Fruit fly (Drosophila melanogaster): ENCODE measurements around the gene PH4alphaNE1.

PH4alphaNE1 gene

dm6 chr3R:30450690-30451343, 49.3 kb downstream of the PH4alphaNE1 start:
- 0 out of 3 replicates have a peak, but pooled peaks have one; percentile 4 for TF ChIP-seq CG11695 (GFP tag; IDR thresholded peaks at IDR 0.05)
- TF ChIP-seq da (GFP tag; optimal IDR thresholded peaks at IDR 0.05): no peak
- no peak for TF ChIP-seq sob (GFP tag; IDR thresholded peaks at IDR 0.05)
- TF ChIP-seq grn (GFP tag; optimal IDR thresholded peaks at IDR 0.05): no peak
- TF ChIP-seq h (optimal IDR thresholded peaks at IDR 0.05): no peak
- no peak for TF ChIP-seq oc (tag; optimal IDR thresholded peaks at IDR 0.05)
- peak in 1 of 2 experiments; percentile 1 for TF ChIP-seq Pdp1 (GFP tag; optimal IDR thresholded peaks at IDR 0.05)
- TF ChIP-seq CG6791 (GFP tag; IDR thresholded peaks at IDR 0.05; ENCODE audit: partially characterized antibody): no peak
- no peak for TF ChIP-seq Oaz (GFP tag; IDR thresholded peaks at IDR 0.05)
- TF ChIP-seq pros (GFP tag; optimal IDR thresholded peaks at IDR 0.05): no peak
- no peak for TF ChIP-seq BtbVII (GFP tag; optimal IDR thresholded peaks at IDR 0.05)
- TF ChIP-seq YL-1 (GFP tag; optimal IDR thresholded peaks at IDR 0.05): no peak
- no peak for TF ChIP-seq Elba2 (GFP tag; optimal IDR thresholded peaks at IDR 0.05)
- TF ChIP-seq CG18476 (GFP tag; optimal IDR thresholded peaks at IDR 0.05): no peak
- TF ChIP-seq CG12299 (tag; optimal IDR thresholded peaks at IDR 0.05): no peak
- TF ChIP-seq eyg (GFP tag; optimal IDR thresholded peaks at IDR 0.05): no peak
- TF ChIP-seq Rx (GFP tag; IDR thresholded peaks at IDR 0.05): 0 out of 2 replicates have a peak, but pooled peaks have one; percentile 6
- TF ChIP-seq Meics (GFP tag; optimal IDR thresholded peaks at IDR 0.05): no peak
- no peak for TF ChIP-seq esg (GFP tag; conservative IDR thresholded peaks at IDR 0.05)
- TF ChIP-seq Doc3 (GFP tag; IDR thresholded peaks at IDR 0.05; ENCODE audit: partially characterized antibody): no peak
- TF ChIP-seq Atf-2 (GFP tag; optimal IDR thresholded peaks at IDR 0.05): no peak
- TF ChIP-seq CG13624 (GFP tag; optimal IDR thresholded peaks at IDR 0.05): no peak
- peak; percentile 51; the same call in 2 of the 3 replicates for TF ChIP-seq HLH4C (GFP tag; IDR thresholded peaks at IDR 0.05; ENCODE audit: partially characterized antibody)
- TF ChIP-seq dati (GFP tag; IDR thresholded peaks at IDR 0.05): no peak
- TF ChIP-seq Bgb (GFP tag; IDR thresholded peaks at IDR 0.05; ENCODE audit: partially characterized antibody): peak; percentile 50; the same call in 1 of the 2 replicates
- TF ChIP-seq D19B (GFP tag; optimal IDR thresholded peaks at IDR 0.05): peak; percentile 54
- no peak for TF ChIP-seq CG12659 (GFP tag; optimal IDR thresholded peaks at IDR 0.05)

DNA sequence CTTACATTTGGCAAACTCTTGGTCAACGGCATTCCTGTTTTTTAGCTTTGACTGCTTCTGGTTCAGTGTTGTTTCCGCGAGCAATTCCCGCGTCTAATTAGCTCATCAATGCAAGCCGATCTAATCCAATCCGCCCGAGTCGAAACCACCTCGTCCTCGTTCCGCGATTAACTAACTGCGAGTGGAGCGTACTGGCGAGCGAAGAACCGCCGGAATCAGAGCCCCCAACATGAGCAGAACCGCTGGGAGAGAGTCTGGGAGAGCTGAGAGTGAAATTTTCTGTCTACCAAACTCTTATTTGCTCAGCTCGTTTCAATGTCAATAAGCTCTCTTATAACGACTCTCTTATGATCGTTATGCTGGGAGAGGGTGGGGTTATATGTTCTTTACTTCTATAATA, 49.9 kb downstream of the PH4alphaNE1 start:
- TF ChIP-seq bcd (GFP tag; optimal IDR thresholded peaks at IDR 0.05) (peak; percentile 78), emc (GFP tag; optimal IDR thresholded peaks at IDR 0.05) (peak; percentile 34), pzg (GFP tag; optimal IDR thresholded peaks at IDR 0.05) (no peak), tx (GFP tag; optimal IDR thresholded peaks at IDR 0.05) (peak; percentile 59), gcm2 (GFP tag; optimal IDR thresholded peaks at IDR 0.05) (peak; percentile 72), CG30431 (GFP tag; optimal IDR thresholded peaks at IDR 0.05) (peak; percentile 21), Tbp (GFP tag; optimal IDR thresholded peaks at IDR 0.05) (no peak), cg (GFP tag; optimal IDR thresholded peaks at IDR 0.05) (no peak), CG11723 (GFP tag; optimal IDR thresholded peaks at IDR 0.05) (peak; percentile 78), B-H2 (GFP tag; optimal IDR thresholded peaks at IDR 0.05) (peak; percentile 16), CG8388 (GFP tag; optimal IDR thresholded peaks at IDR 0.05) (peak; percentile 26), CG4730 (GFP tag; IDR thresholded peaks at IDR 0.05) (no peak; the same call in 1 of the 2 replicates), CG12155 (GFP tag; optimal IDR thresholded peaks at IDR 0.05) (peak; percentile 41), sc (optimal IDR thresholded peaks at IDR 0.05) (no peak), sc (GFP tag; optimal IDR thresholded peaks at IDR 0.05) (peak; percentile 83), ind (GFP tag; optimal IDR thresholded peaks at IDR 0.05) (no peak), CG10565 (GFP tag; optimal IDR thresholded peaks at IDR 0.05) (peak; percentile 48), Gug (GFP tag; IDR thresholded peaks at IDR 0.05) (peak; percentile 21; the same call in 1 of the 4 replicates), tap (tag; optimal IDR thresholded peaks at IDR 0.05) (peak; percentile 52), Elba2 (GFP tag; optimal IDR thresholded peaks at IDR 0.05) (no peak), Atf-2 (GFP tag; optimal IDR thresholded peaks at IDR 0.05) (peak; percentile 73), CG16813 (GFP tag; IDR thresholded peaks at IDR 0.05; ENCODE audit: partially characterized antibody) (no peak), chif (GFP tag; optimal IDR thresholded peaks at IDR 0.05) (peak; percentile 54 to 74), CG12391 (tag; optimal IDR thresholded peaks at IDR 0.05) (no peak), Awh (GFP tag; IDR thresholded peaks at IDR 0.05) (peak; percentile 96), bbx (GFP tag; IDR thresholded peaks at IDR 0.05; ENCODE audit: partially characterized antibody) (no peak)
